Worm (Caenorhabditis elegans) whole organism, early embryonic: ENCODE data around the gene puf-9.

Source experiments
- B0310.2 ChIP-seq: sonication (generic microtip); optimal IDR thresholded peaks from 2 replicates; lab custom pipeline; 2016; ENCODE audit warnings: mild to moderate bottlenecking, missing genetic modification characterization, missing compliant biosample characterization
- F13C5.2 ChIP-seq: sonication (generic microtip); optimal IDR thresholded peaks from 2 replicates; lab custom pipeline; 2017; ENCODE audit warnings: mild to moderate bottlenecking, missing genetic modification characterization, inconsistent platforms, missing compliant biosample characterization
- aly-1 ChIP-seq: sonication (generic microtip); optimal IDR thresholded peaks from 2 replicates; lab custom pipeline; 2016; ENCODE audit warnings: missing genetic modification characterization, missing compliant biosample characterization
- ama-1 ChIP-seq: fragments of 150-350 bp; optimal IDR thresholded peaks from 2 replicates; lab custom pipeline; 2014
- ceh-13 ChIP-seq: fragments of 200-800 bp; sonication (Bioruptor generic); optimal IDR thresholded peaks from 2 replicates; lab custom pipeline; 2018; ENCODE audit warnings: mild to moderate bottlenecking, missing genetic modification characterization, missing compliant biosample characterization
- ceh-36 ChIP-seq: sonication (generic microtip); optimal IDR thresholded peaks from 2 replicates; lab custom pipeline; 2016; ENCODE audit warnings: missing genetic modification characterization, inconsistent platforms, missing compliant biosample characterization
- ets-7 ChIP-seq: sonication (generic microtip); optimal IDR thresholded peaks from 2 replicates; lab custom pipeline; 2016; ENCODE audit warnings: missing genotype, missing genetic modification characterization, missing compliant biosample characterization
- flt-1 ChIP-seq: fragments of 200-800 bp; sonication (Bioruptor generic); IDR thresholded peaks from 2 replicates; pipeline ENCODE4 v1.3.6; 2022; ENCODE audit warnings: missing genetic modification characterization, missing compliant biosample characterization
- hmbx-1 ChIP-seq: sonication (generic microtip); optimal IDR thresholded peaks from 2 replicates; lab custom pipeline; 2016; ENCODE audit warnings: mild to moderate bottlenecking, missing genetic modification characterization, missing compliant biosample characterization
- hmg-4 ChIP-seq: fragments of 200-800 bp; sonication (Bioruptor generic); optimal IDR thresholded peaks from 2 replicates; lab custom pipeline; 2018; ENCODE audit warnings: mild to moderate bottlenecking, missing genetic modification characterization, missing compliant biosample characterization
- hnd-1 ChIP-seq: sonication (generic microtip); optimal IDR thresholded peaks from 2 replicates; lab custom pipeline; 2016; ENCODE audit warnings: missing genetic modification characterization, missing compliant biosample characterization
- pes-1 ChIP-seq: fragments of 200-800 bp; sonication (Bioruptor generic); IDR thresholded peaks from 2 replicates; pipeline ENCODE4 v1.3.6; 2022; ENCODE audit warnings: missing genetic modification reagents, missing genetic modification characterization, missing compliant biosample characterization
- scrt-1 ChIP-seq: fragments of 200-800 bp; sonication (Bioruptor generic); IDR thresholded peaks from 2 replicates; pipeline ENCODE4 v1.3.6; 2022; ENCODE audit warnings: missing genetic modification characterization, missing compliant biosample characterization
- sea-1 ChIP-seq: fragments of 200-800 bp; sonication (Bioruptor generic); conservative IDR thresholded peaks from 2 replicates; pipeline ENCODE4 v1.3.6; 2022; ENCODE audit warnings: missing genetic modification characterization, missing compliant biosample characterization
- tbx-11 ChIP-seq: fragments of 200-800 bp; sonication (Bioruptor generic); IDR thresholded peaks from 2 replicates; pipeline ENCODE4 v1.3.6; 2022; ENCODE audit warnings: missing genetic modification characterization, missing compliant biosample characterization
- tbx-37 ChIP-seq: fragments of 200-800 bp; sonication (Bioruptor generic); conservative IDR thresholded peaks from 2 replicates; pipeline ENCODE4 v1.3.6; 2022; ENCODE audit warnings: missing genetic modification reagents, missing genetic modification characterization, missing compliant biosample characterization
- tra-4 ChIP-seq: sonication (generic microtip); optimal IDR thresholded peaks from 2 replicates; lab custom pipeline; 2017; ENCODE audit warnings: missing genetic modification characterization, missing compliant biosample characterization

puf-9 gene

DNA sequence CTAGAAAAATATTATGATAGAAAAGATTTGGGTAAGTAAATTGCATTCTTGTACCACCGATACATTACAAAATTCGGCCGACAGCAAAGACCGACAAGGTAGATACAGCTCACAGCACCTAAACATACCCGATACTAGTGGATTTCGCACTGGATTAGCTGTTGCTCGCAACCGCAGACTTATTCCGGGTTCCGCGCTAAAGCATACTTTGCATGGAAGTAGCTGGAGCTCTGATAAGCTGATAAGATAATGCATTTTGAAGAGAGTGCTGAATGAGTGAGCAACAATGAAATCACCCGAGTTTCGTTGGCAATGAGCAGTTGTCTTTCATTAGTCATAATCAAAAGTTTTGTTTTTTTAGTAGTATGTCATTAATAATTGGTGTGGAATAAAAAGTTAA lies 9.1 kb downstream of the puf-9 start:
- no peak for TF ChIP-seq flt-1
- TF ChIP-seq hmbx-1 (tag; lab: Kevin White, UChicago), result no peak
- TF ChIP-seq hnd-1 (tag; lab: Kevin White, UChicago), result no peak
- no peak for TF ChIP-seq tbx-11 (GFP tag; lab: Robert Waterston, UW)
- no peak for TF ChIP-seq aly-1 (tag; lab: Kevin White, UChicago)
- no peak for TF ChIP-seq ets-7 (tag; lab: Kevin White, UChicago)
- no peak for TF ChIP-seq scrt-1
- TF ChIP-seq pes-1 (GFP tag; lab: Robert Waterston, UW), result no peak
- no peak for TF ChIP-seq ama-1 (lab: Kevin White, UChicago)
- TF ChIP-seq F13C5.2 (tag; lab: Kevin White, UChicago), result no peak
- no peak for TF ChIP-seq tbx-37
- no peak for TF ChIP-seq sea-1 (GFP tag; lab: Robert Waterston, UW)
- TF ChIP-seq B0310.2, result no peak
- TF ChIP-seq ceh-36, result no peak
- TF ChIP-seq tra-4 (tag; lab: Kevin White, UChicago), result no peak
- TF ChIP-seq ceh-13 (GFP tag; lab: Kevin White, UChicago), result no peak
- no peak for TF ChIP-seq hmg-4 (GFP tag; lab: Kevin White, UChicago)

DNA sequence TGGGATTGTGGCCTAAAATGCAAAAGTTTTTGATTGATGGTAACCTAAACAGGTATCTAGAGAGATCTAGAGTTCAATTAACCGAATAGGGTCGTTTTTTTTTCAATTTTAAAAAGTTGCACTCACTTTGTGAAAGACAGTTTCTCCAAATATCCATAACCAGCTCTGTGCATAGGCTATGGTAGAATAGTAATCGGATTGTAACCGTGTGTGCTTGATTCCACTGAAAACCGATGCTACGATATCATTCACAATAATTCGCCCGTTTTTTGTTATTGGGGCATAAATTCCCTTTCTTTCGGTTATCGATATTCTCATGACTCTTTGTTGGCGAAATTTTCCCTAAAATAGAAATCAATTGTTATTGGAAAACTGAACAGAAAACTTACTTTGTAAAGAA lies 10.7 kb downstream of the puf-9 start:
- TF ChIP-seq hnd-1 (tag; lab: Kevin White, UChicago) (no peak), B0310.2 (no peak), pes-1 (GFP tag; lab: Robert Waterston, UW) (no peak), ama-1 (lab: Kevin White, UChicago) (no peak), tbx-37 (no peak)

DNA sequence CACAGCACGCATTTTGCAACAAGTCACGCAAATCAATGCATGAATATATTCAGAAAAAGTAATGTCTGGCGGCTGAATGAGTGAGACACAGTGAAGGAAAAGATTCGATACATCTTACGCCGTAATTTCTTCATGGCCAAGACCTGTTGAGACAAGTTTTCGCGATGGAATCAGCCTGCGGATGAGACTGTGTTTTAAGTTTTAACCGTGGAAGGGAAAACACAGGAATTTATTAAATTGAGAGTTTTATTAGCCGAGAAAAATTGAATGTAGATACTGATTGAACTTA lies 12.7 kb downstream of the puf-9 start, which contains the start of gene hog-1:
hog-1 (minus strand) TSS at position 101 of the 289 bp plus-strand sequence.
- no peak for TF ChIP-seq sea-1 (GFP tag; lab: Robert Waterston, UW)
- no peak for TF ChIP-seq ama-1 (lab: Kevin White, UChicago)
- no peak for TF ChIP-seq ets-7 (tag; lab: Kevin White, UChicago)
- no peak for TF ChIP-seq flt-1
- TF ChIP-seq hmg-4 (GFP tag; lab: Kevin White, UChicago), result no peak
- no peak for TF ChIP-seq hmbx-1 (tag; lab: Kevin White, UChicago)
- TF ChIP-seq hnd-1 (tag; lab: Kevin White, UChicago), result no peak

DNA sequence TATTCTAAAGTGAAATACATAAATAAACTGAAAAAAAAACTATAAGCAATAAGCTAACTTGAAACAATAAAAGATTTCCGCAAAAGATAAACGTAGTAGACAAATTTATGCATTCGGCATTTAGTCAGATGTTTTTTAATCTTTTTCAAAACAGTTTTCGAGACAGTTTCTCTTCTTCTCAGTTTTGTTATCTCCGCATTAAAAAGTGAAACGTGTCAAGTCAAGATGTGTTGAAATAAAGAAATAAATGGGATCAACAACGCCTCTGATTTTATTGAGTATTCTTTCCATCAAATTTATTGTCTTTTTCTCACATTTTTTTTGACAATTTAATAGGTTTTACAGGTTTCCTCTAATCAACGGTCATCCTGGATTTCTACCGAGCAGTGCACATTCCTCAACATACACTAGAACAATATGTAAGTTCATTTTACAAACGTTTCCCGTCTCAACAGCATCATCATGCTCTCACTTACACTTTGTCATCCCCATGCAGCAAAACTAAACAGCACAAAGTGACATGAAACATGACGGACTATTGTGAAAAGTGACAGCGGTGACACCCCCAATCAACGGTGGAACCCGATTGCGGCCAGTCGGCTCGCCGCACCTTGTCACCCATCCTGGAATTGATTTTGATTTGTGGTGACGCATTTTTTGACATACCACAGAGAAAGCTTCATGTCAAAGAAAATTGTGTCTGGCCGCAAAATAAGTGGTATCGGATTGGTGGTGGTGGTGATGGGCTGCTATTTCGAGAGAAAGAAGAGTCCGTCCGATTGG lies 13.3 kb downstream of the puf-9 start:
- TF ChIP-seq tra-4 (tag; lab: Kevin White, UChicago), result no peak
- no peak for TF ChIP-seq tbx-37
- TF ChIP-seq F13C5.2 (tag; lab: Kevin White, UChicago), result no peak
- TF ChIP-seq aly-1 (tag; lab: Kevin White, UChicago), result no peak
- TF ChIP-seq ceh-36, result no peak
- no peak for TF ChIP-seq pes-1 (GFP tag; lab: Robert Waterston, UW)

DNA sequence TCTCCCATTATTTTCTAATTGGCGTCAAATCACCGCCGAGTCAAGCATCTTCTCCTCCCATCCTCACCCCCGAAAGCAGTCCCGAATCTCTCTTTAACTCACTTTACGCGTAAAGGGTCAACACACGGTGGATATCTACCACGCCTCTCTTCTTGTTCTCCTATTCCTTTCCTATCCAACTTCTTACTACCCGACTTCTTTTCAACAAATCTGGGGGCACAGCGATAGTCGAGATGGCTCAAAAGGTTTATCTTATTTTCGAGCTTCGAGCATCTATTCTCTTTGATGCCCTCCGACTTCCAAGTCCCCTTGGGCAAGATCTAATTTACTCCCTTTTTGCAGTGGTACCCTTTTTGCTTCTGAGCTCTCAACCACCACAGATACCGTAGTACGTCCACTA lies 17.8 kb downstream of the puf-9 start:
- TF ChIP-seq hnd-1 (tag; lab: Kevin White, UChicago) (no peak), F13C5.2 (tag; lab: Kevin White, UChicago) (no peak), B0310.2 (no peak), tra-4 (tag; lab: Kevin White, UChicago) (no peak), ceh-36 (no peak), ceh-13 (GFP tag; lab: Kevin White, UChicago) (no peak), hmbx-1 (tag; lab: Kevin White, UChicago) (no peak), scrt-1 (no peak), sea-1 (GFP tag; lab: Robert Waterston, UW) (no peak), ama-1 (lab: Kevin White, UChicago) (no peak), aly-1 (tag; lab: Kevin White, UChicago) (no peak)

DNA sequence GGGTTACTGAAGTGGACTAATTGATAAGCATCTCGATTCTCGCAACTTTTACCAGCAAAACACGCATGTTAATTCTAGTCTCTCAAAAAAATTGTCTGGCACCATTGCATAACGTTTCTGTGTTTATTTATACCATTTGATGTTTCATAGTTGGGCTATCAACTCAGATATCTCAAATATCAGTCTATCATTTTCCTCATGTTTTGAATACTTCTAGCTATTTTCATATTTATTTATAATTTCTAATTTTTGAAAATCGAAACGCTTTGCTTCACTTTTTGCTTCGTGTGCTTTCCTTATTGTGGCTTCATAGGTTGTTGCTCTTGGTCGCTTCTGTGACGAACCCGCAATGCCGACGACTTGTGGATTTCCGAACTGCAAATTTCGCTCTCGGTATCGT lies 21.0 kb downstream of the puf-9 start, which contains the start of gene ctbp-1:
ctbp-1 (plus strand) TSS at position 301 of the 400 bp plus-strand sequence.
- TF ChIP-seq hnd-1 (tag; lab: Kevin White, UChicago), result no peak
- no peak for TF ChIP-seq aly-1 (tag; lab: Kevin White, UChicago)
- TF ChIP-seq tbx-37, result no peak
- no peak for TF ChIP-seq hmbx-1 (tag; lab: Kevin White, UChicago)
- no peak for TF ChIP-seq pes-1 (GFP tag; lab: Robert Waterston, UW)

DNA sequence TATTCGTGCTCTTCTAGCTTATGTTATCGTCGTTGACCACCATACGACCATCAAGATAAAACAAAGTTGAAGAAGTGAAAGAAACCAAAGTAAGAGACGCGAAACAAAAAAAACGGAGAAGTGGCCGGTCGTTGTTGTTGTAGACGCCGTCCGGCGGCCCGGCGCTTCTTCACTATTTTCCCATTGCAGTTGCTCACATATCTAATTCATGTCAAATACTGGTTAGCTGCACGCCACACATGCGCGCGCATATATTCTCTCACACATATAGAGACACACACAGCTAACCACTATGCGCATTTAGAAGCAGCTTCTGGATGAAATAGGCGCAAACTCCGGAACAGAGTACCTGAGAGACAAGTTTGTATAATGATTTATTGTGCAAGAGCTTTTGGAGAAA lies 26.6 kb downstream of the puf-9 start:
- TF ChIP-seq tra-4 (tag; lab: Kevin White, UChicago) (no peak), hnd-1 (tag; lab: Kevin White, UChicago) (no peak), F13C5.2 (tag; lab: Kevin White, UChicago) (no peak), hmbx-1 (tag; lab: Kevin White, UChicago) (no peak), ceh-13 (GFP tag; lab: Kevin White, UChicago) (no peak), ets-7 (tag; lab: Kevin White, UChicago) (no peak), flt-1 (no peak), tbx-11 (GFP tag; lab: Robert Waterston, UW) (no peak)

DNA sequence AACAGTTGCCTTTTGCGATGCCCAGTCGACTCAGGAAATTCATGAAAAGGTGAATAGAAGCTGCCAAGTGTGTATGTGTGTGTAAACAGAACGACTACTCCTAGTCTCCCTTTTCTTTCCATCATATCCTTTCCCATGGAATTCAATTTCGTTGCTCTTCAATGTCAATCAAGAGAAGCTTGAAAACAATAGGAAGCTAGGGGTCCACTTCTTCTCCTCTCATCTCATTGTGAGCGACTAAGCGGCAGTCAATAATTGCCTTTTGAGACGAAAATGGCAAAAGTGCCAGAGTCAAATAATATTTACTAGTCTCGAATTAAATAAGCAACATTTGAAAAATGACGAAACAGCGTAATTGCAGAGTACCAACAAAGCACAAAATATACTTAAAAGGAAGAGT lies 28.2 kb downstream of the puf-9 start:
- TF ChIP-seq F13C5.2 (tag; lab: Kevin White, UChicago), result no peak
- no peak for TF ChIP-seq ceh-36
